Fruit fly (Drosophila melanogaster): ENCODE data around the gene nis.

The nis gene

DNA sequence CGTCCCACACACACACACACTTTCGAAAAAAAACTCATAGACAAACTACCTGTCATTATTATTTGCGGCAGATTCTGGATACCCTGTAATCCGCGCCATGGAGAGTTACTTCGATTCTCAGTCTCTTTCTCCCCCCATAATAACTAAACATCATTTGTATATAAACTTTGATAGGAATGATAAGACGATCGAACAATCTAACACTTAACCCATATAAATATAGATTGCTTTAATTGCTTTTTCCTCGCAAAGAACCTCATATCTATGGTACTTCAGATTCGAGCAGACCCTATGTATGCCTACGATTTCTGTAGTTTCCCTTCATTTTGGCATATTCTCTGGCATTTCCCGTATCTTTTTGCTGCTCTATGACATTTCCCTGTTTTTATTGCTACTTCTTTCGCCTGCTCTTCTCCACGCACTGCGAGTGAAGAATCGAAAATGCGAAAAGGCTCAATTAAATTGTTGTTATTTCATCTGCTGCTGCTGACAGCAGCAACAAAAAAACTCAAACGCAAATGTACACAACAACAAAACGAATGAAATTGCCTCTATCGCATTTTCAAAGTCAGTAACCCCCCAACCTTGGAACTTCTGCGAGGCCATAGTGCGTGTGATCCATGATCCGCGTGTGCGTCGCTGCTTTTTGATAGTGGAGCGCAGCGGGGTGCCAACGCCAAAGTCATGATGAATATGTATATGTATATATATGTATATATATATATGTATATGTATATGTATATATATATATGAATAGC is 47.3 kb upstream of the nis start (continued):
- TF ChIP-seq Awh (GFP tag; IDR thresholded peaks at IDR 0.05) (no peak), CG12659 (GFP tag; optimal IDR thresholded peaks at IDR 0.05) (peak; percentile 75), CG43689 (GFP tag; IDR thresholded peaks at IDR 0.05) (no peak), vnd (GFP tag; IDR thresholded peaks at IDR 0.05; ENCODE audit: partially characterized antibody) (no peak), NC2α (GFP tag; optimal IDR thresholded peaks at IDR 0.05) (no peak), gsb (GFP tag; IDR thresholded peaks at IDR 0.05) (peak; percentile 81), tll (GFP tag; optimal IDR thresholded peaks at IDR 0.05) (no peak), CG1233 (GFP tag; optimal IDR thresholded peaks at IDR 0.05) (peak; percentile 25), Blimp-1 (GFP tag; optimal IDR thresholded peaks at IDR 0.05) (peak; percentile 3), usp (GFP tag; optimal IDR thresholded peaks at IDR 0.05) (no peak), Usf (GFP tag; optimal IDR thresholded peaks at IDR 0.05) (peak; percentile 72), CG4404 (GFP tag; IDR thresholded peaks at IDR 0.05) (peak; percentile 69), ab (GFP tag; optimal IDR thresholded peaks at IDR 0.05) (peak; percentile 64), CG1647 (GFP tag; optimal IDR thresholded peaks at IDR 0.05) (peak; percentile 70), btn (GFP tag; optimal IDR thresholded peaks at IDR 0.05) (no peak), lbe (GFP tag; optimal IDR thresholded peaks at IDR 0.05) (no peak), Rfx (GFP tag; IDR thresholded peaks at IDR 0.05) (peak; percentile 94), CG2678 (tag; optimal IDR thresholded peaks at IDR 0.05) (peak; percentile 88), CG5180 (GFP tag; optimal IDR thresholded peaks at IDR 0.05) (no peak), CG13123 (GFP tag; optimal IDR thresholded peaks at IDR 0.05) (no peak), MBD-R2 (GFP tag; IDR thresholded peaks at IDR 0.05) (peak; percentile 53; the same call in 1 of the 2 replicates), prd (optimal IDR thresholded peaks at IDR 0.05) (no peak), prd (GFP tag; IDR thresholded peaks at IDR 0.05) (peak; percentile 74), mirr (GFP tag; optimal IDR thresholded peaks at IDR 0.05) (peak; percentile 15), CG3163 (GFP tag; optimal IDR thresholded peaks at IDR 0.05) (peak; percentile 53), CG3726 (GFP tag; IDR thresholded peaks at IDR 0.05) (no peak), klu (GFP tag; IDR thresholded peaks at IDR 0.05) (peak; percentile 73), CG15011 (GFP tag; optimal IDR thresholded peaks at IDR 0.05) (peak; percentile 49), Adf1 (GFP tag; IDR thresholded peaks at IDR 0.05) (peak; percentile 62; the same call in 1 of the 2 replicates), CG10565 (GFP tag; optimal IDR thresholded peaks at IDR 0.05) (no peak), CG10366 (GFP tag; IDR thresholded peaks at IDR 0.05) (peak; percentile 49), BEAF-32 (GFP tag; optimal IDR thresholded peaks at IDR 0.05) (no peak), CG15479 (GFP tag; optimal IDR thresholded peaks at IDR 0.05) (no peak), croc (GFP tag; conservative IDR thresholded peaks at IDR 0.05) (no peak), unc-4 (GFP tag; IDR thresholded peaks at IDR 0.05; ENCODE audit: partially characterized antibody) (no peak), Kr (GFP tag; optimal IDR thresholded peaks at IDR 0.05) (no peak), CG2120 (GFP tag; optimal IDR thresholded peaks at IDR 0.05) (peak; percentile 97), CG9215 (GFP tag; IDR thresholded peaks at IDR 0.05) (peak; percentile 87), Trl (optimal IDR thresholded peaks at IDR 0.05) (no peak), Trl (GFP tag; optimal IDR thresholded peaks at IDR 0.05) (peak; percentile 58), cas (GFP tag; IDR thresholded peaks at IDR 0.05) (peak; percentile 51; the same call in 1 of the 2 replicates), CG15269 (tag; optimal IDR thresholded peaks at IDR 0.05) (peak; percentile 83), run (tag; optimal IDR thresholded peaks at IDR 0.05) (no peak), sisA (GFP tag; IDR thresholded peaks at IDR 0.05) (peak; percentile 48; the same call in 1 of the 2 replicates), ewg (GFP tag; optimal IDR thresholded peaks at IDR 0.05) (no peak), inv (GFP tag; IDR thresholded peaks at IDR 0.05; ENCODE audit: partially characterized antibody) (no peak), CG13624 (GFP tag; optimal IDR thresholded peaks at IDR 0.05) (peak; percentile 89), sr (GFP tag; IDR thresholded peaks at IDR 0.05) (no peak), CG11456 (GFP tag; IDR thresholded peaks at IDR 0.05) (peak; percentile 84), da (GFP tag; optimal IDR thresholded peaks at IDR 0.05) (no peak)
